Fruit fly (Drosophila melanogaster): ENCODE data around the gene mRpL23.

Gene mRpL23

DNA sequence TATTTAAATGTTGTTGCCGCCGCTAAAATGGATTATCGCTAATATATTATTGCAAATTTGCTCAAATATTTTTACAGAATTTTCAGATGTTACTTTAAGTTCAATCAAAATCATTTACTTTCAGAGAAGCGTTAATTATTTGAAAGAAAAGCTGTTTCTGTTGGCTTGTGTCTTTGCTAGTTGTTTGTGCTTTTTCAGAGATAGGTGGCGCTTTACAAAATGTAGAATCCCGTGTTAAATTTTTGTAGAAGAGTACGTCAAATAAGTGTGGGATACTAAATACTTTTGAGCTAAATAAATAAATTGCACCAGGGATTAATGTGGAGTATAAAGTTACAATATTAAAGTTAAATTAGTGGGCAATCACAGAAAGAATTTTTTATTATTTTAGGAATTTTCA lies 35.8 kb upstream of the mRpL23 start:
- TF ChIP-seq CG17385 (GFP tag; optimal IDR thresholded peaks at IDR 0.05), result no peak
- TF ChIP-seq phol (tag; optimal IDR thresholded peaks at IDR 0.05), result peak; percentile 20
- peak; percentile 18 for TF ChIP-seq CG33213 (GFP tag; optimal IDR thresholded peaks at IDR 0.05)
- TF ChIP-seq CG7987 (GFP tag; optimal IDR thresholded peaks at IDR 0.05), result peak; percentile 10
- peak; percentile 96 for TF ChIP-seq Dip2 (GFP tag; IDR thresholded peaks at IDR 0.05)
- peak; percentile 4 for TF ChIP-seq D19A (tag; optimal IDR thresholded peaks at IDR 0.05)
- TF ChIP-seq Ets65A (GFP tag), result peak; percentile 87
- TF ChIP-seq Xbp1 (GFP tag; optimal IDR thresholded peaks at IDR 0.05), result peak; percentile 20
- TF ChIP-seq HLH4C (GFP tag; IDR thresholded peaks at IDR 0.05; ENCODE audit: partially characterized antibody), result no peak
- peak; percentile 77 for TF ChIP-seq Bgb (GFP tag; IDR thresholded peaks at IDR 0.05; ENCODE audit: partially characterized antibody)
- TF ChIP-seq CG31388 (GFP tag; optimal IDR thresholded peaks at IDR 0.05), result no peak
- TF ChIP-seq Jarid2 (GFP tag; optimal IDR thresholded peaks at IDR 0.05), result peak; percentile 13
- TF ChIP-seq gfzf (GFP tag; optimal IDR thresholded peaks at IDR 0.05), result peak; percentile 49
- no peak for TF ChIP-seq wdn (GFP tag; IDR thresholded peaks at IDR 0.05)
- TF ChIP-seq CTCF (GFP tag; optimal IDR thresholded peaks at IDR 0.05), result peak; percentile 97
- TF ChIP-seq Fer1 (GFP tag; optimal IDR thresholded peaks at IDR 0.05), result peak; percentile 27
- TF ChIP-seq sug (tag; optimal IDR thresholded peaks at IDR 0.05), result peak; percentile 35
- 0 out of 4 replicates have a peak, but pooled peaks have one; percentile 64 for TF ChIP-seq chinmo (GFP tag; IDR thresholded peaks at IDR 0.05; ENCODE audit: partially characterized antibody)
- TF ChIP-seq sc (optimal IDR thresholded peaks at IDR 0.05), result no peak
- TF ChIP-seq sc (GFP tag; optimal IDR thresholded peaks at IDR 0.05), result no peak
- TF ChIP-seq Side (GFP tag; optimal IDR thresholded peaks at IDR 0.05), result peak; percentile 24
- no peak for TF ChIP-seq CG30431 (GFP tag; optimal IDR thresholded peaks at IDR 0.05)
- peak; percentile 4 for TF ChIP-seq pzg (GFP tag; optimal IDR thresholded peaks at IDR 0.05)
- no peak for TF ChIP-seq CG11723 (GFP tag; optimal IDR thresholded peaks at IDR 0.05)
- TF ChIP-seq trem (tag; optimal IDR thresholded peaks at IDR 0.05), result peak; percentile 20
- no peak for TF ChIP-seq ato (GFP tag; IDR thresholded peaks at IDR 0.05; ENCODE audit: partially characterized antibody)
- TF ChIP-seq inv (GFP tag; IDR thresholded peaks at IDR 0.05; ENCODE audit: partially characterized antibody), result peak; percentile 11; the same call in 1 of the 2 replicates
- TF ChIP-seq CG6791 (GFP tag; IDR thresholded peaks at IDR 0.05; ENCODE audit: partially characterized antibody), result peak; percentile 59; the same call in 1 of the 3 replicates
- no peak for TF ChIP-seq fu2 (GFP tag; optimal IDR thresholded peaks at IDR 0.05)
- peak; percentile 82 for TF ChIP-seq Med (GFP tag)
- no peak for TF ChIP-seq Lhr (GFP tag; optimal IDR thresholded peaks at IDR 0.05)
- no peak for TF ChIP-seq CG11085 (GFP tag; IDR thresholded peaks at IDR 0.05)
- no peak for TF ChIP-seq ranshi (GFP tag; IDR thresholded peaks at IDR 0.05)
- peak; percentile 65 for TF ChIP-seq amos (GFP tag; IDR thresholded peaks at IDR 0.05; ENCODE audit: partially characterized antibody)
- peak; percentile 70 for TF ChIP-seq zen (tag; optimal IDR thresholded peaks at IDR 0.05)
- TF ChIP-seq pita (GFP tag; optimal IDR thresholded peaks at IDR 0.05), result peak; percentile 62
- peak; percentile 84 for TF ChIP-seq stwl (tag; optimal IDR thresholded peaks at IDR 0.05)
- TF ChIP-seq CG14710 (tag; optimal IDR thresholded peaks at IDR 0.05), result peak; percentile 23
- TF ChIP-seq Rfx (GFP tag; IDR thresholded peaks at IDR 0.05), result 0 out of 2 replicates have a peak, but pooled peaks have one; percentile 18
- TF ChIP-seq Meics (GFP tag; optimal IDR thresholded peaks at IDR 0.05), result no peak
- no peak for TF ChIP-seq hbn (GFP tag; IDR thresholded peaks at IDR 0.05; ENCODE audit: partially characterized antibody)
- TF ChIP-seq CG15696 (tag; optimal IDR thresholded peaks at IDR 0.05), result peak; percentile 8
- peak; percentile 0 for TF ChIP-seq CG12659 (GFP tag; optimal IDR thresholded peaks at IDR 0.05)
- no peak for TF ChIP-seq esg (GFP tag; conservative IDR thresholded peaks at IDR 0.05)
- TF ChIP-seq twi (tag; optimal IDR thresholded peaks at IDR 0.05), result no peak
- peak; percentile 37 for TF ChIP-seq CG3995 (GFP tag; optimal IDR thresholded peaks at IDR 0.05)
- TF ChIP-seq knrl (GFP tag; IDR thresholded peaks at IDR 0.05; ENCODE audit: partially characterized antibody), result peak; percentile 49; the same call in 1 of the 3 replicates
- TF ChIP-seq CG10979 (tag; optimal IDR thresholded peaks at IDR 0.05), result no peak
- TF ChIP-seq CG32532 (GFP tag; IDR thresholded peaks at IDR 0.05), result peak; percentile 22; the same call in 1 of the 2 replicates
- TF ChIP-seq CG13287 (GFP tag; IDR thresholded peaks at IDR 0.05; ENCODE audit: partially characterized antibody), result peak; percentile 22; the same call in 1 of the 2 replicates

All from whole organism, embryonic.